Worm (Caenorhabditis elegans) whole organism, L3 larva: Measurements from ENCODE around the gene bca-1.

Experiments used
- ama-1 ChIP-seq: fragments of 150-350 bp; optimal IDR thresholded peaks from 2 replicates; lab custom pipeline; 2018
- egl-27 ChIP-seq: sonication (generic microtip); optimal IDR thresholded peaks from 4 replicates; lab custom pipeline; 2017; ENCODE audit warnings: missing biosample characterization, missing genetic modification reagents, missing genetic modification characterization
- nhr-67 ChIP-seq: fragments of 150-350 bp; optimal IDR thresholded peaks from 2 replicates; lab custom pipeline; 2014; ENCODE audit warnings: missing biosample characterization, missing genetic modification characterization
- snpc-4 ChIP-seq: fragments of 150-350 bp; optimal IDR thresholded peaks from 2 replicates; lab custom pipeline; 2014; ENCODE audit warnings: missing biosample characterization, missing genetic modification characterization
- ztf-4 ChIP-seq: fragments of 150-350 bp; optimal IDR thresholded peaks from 2 replicates; lab custom pipeline; 2014; ENCODE audit warnings: missing biosample characterization, missing genetic modification characterization

ce11 chrX:6208463-6208862 lies 3.9 kb upstream of the bca-1 start, which contains the start of gene C14F11.7:
- TF ChIP-seq nhr-67 (tag; lab: Kevin White, UChicago) (no peak), ama-1 (no peak), egl-27 (no peak), ztf-4 (tag; lab: Kevin White, UChicago) (no peak), snpc-4 (no peak)
